Worm (Caenorhabditis elegans): Measurements from ENCODE around the gene T20B12.7.

The T20B12.7 gene

ce11 chrIII:7387359-7387758 lies 8.5 kb upstream of the T20B12.7 start:
- TF ChIP-seq pha-4 (tag; optimal IDR thresholded peaks at IDR 0.05) (no peak), him-1 (tag; optimal IDR thresholded peaks at IDR 0.05) (no peak), lin-35 (GFP tag; optimal IDR thresholded peaks at IDR 0.05) (peak in 1 of 3 experiments; percentile 51), lag-1 (GFP tag; IDR thresholded peaks at IDR 0.05) (no peak), mes-4 (tag; optimal IDR thresholded peaks at IDR 0.05) (no peak), ztf-22 (GFP tag; optimal IDR thresholded peaks at IDR 0.05) (no peak), mel-28 (tag; optimal IDR thresholded peaks at IDR 0.05; ENCODE audit: borderline replicate concordance) (no peak), C17E4.6 (GFP tag; IDR thresholded peaks at IDR 0.05) (no peak), lsy-27 (tag; optimal IDR thresholded peaks at IDR 0.05; ENCODE audit: borderline replicate concordance, insufficient read depth) (no peak), aptf-2 (GFP tag; conservative IDR thresholded peaks at IDR 0.05) (no peak), athp-1 (tag; optimal IDR thresholded peaks at IDR 0.05) (no peak), ama-1 (optimal IDR thresholded peaks at IDR 0.05) (no peak), ama-1 (GFP tag; optimal IDR thresholded peaks at IDR 0.05) (no peak), madf-3 (GFP tag; IDR thresholded peaks at IDR 0.05) (no peak), tbx-9 (tag; optimal IDR thresholded peaks at IDR 0.05; ENCODE audit: borderline replicate concordance) (no peak), T26A5.8 (tag; optimal IDR thresholded peaks at IDR 0.05) (no peak), egl-18 (GFP tag; IDR thresholded peaks at IDR 0.05) (no peak), nhr-27 (tag; optimal IDR thresholded peaks at IDR 0.05) (no peak), lin-40 (tag; optimal IDR thresholded peaks at IDR 0.05) (peak; percentile 64), tbp1 (GFP tag; optimal IDR thresholded peaks at IDR 0.05) (peak; percentile 100), Y53F4B.3 (GFP tag; IDR thresholded peaks at IDR 0.05) (no peak), rec-8 (tag; optimal IDR thresholded peaks at IDR 0.05) (peak in 1 of 2 experiments; percentile 21), dpff-1 (tag; optimal IDR thresholded peaks at IDR 0.05) (no peak), ztf-25 (GFP tag; IDR thresholded peaks at IDR 0.05) (no peak), hsf-1 (GFP tag; IDR thresholded peaks at IDR 0.05) (no peak), F37B4.10 (GFP tag; IDR thresholded peaks at IDR 0.05) (no peak), F22D6.2 (tag; optimal IDR thresholded peaks at IDR 0.05) (peak; percentile 44), ceh-27 (GFP tag; optimal IDR thresholded peaks at IDR 0.05) (no peak), pbrm-1 (GFP tag; IDR thresholded peaks at IDR 0.05) (no peak), sptf-2 (GFP tag; optimal IDR thresholded peaks at IDR 0.05) (no peak), hrde-1 (tag; optimal IDR thresholded peaks at IDR 0.05; ENCODE audit: borderline replicate concordance) (no peak), Y67H2A.10 (GFP tag; conservative IDR thresholded peaks at IDR 0.05) (no peak), xnd-1 (tag; optimal IDR thresholded peaks at IDR 0.05) (no peak), repo-1 (tag; optimal IDR thresholded peaks at IDR 0.05) (peak; percentile 86), Y53G8AR.9 (GFP tag; conservative IDR thresholded peaks at IDR 0.05) (no peak), madf-8 (GFP tag; conservative IDR thresholded peaks at IDR 0.05) (no peak), Y79H2A.3 (GFP tag; conservative IDR thresholded peaks at IDR 0.05) (no peak), F39B2.1 (GFP tag; IDR thresholded peaks at IDR 0.05) (no peak), madf-10 (tag; optimal IDR thresholded peaks at IDR 0.05) (peak; percentile 53), D2030.7 (GFP tag; IDR thresholded peaks at IDR 0.05) (no peak), ekl-4 (GFP tag; IDR thresholded peaks at IDR 0.05) (peak; percentile 33; the same call in 1 of the 2 replicates), akir-1 (GFP tag; optimal IDR thresholded peaks at IDR 0.05) (no peak), die-1 (tag; optimal IDR thresholded peaks at IDR 0.05) (peak; percentile 35), dpl-1 (GFP tag; optimal IDR thresholded peaks at IDR 0.05) (no peak), let-607 (tag; optimal IDR thresholded peaks at IDR 0.05) (peak in 1 of 2 experiments; percentile 3), nfya-1 (tag; optimal IDR thresholded peaks at IDR 0.05; ENCODE audit: borderline replicate concordance, insufficient read depth) (no peak), mcd-1 (GFP tag; IDR thresholded peaks at IDR 0.05) (no peak), let-526 (GFP tag; IDR thresholded peaks at IDR 0.05) (no peak; the same call in 1 of the 2 replicates), B0035.1 (tag; optimal IDR thresholded peaks at IDR 0.05) (no peak)
